Worm (Caenorhabditis elegans): Measurements from ENCODE around the gene cbp-1.

cbp-1 gene

ce11 chrIII:9779080-9779479 lies 12.8 kb downstream of the cbp-1 start:
- TF ChIP-seq unc-62 (GFP tag; optimal IDR thresholded peaks at IDR 0.05) = no peak

- TF ChIP-seq unc-62 (GFP tag; optimal IDR thresholded peaks at IDR 0.05) = no peak
Observed at ce11 chrIII:9780254-9780653, 13.9 kb downstream of the cbp-1 start, which contains the start of gene sqv-3. Gene sqv-3 (minus strand): TSS chrIII:9780354.

DNA sequence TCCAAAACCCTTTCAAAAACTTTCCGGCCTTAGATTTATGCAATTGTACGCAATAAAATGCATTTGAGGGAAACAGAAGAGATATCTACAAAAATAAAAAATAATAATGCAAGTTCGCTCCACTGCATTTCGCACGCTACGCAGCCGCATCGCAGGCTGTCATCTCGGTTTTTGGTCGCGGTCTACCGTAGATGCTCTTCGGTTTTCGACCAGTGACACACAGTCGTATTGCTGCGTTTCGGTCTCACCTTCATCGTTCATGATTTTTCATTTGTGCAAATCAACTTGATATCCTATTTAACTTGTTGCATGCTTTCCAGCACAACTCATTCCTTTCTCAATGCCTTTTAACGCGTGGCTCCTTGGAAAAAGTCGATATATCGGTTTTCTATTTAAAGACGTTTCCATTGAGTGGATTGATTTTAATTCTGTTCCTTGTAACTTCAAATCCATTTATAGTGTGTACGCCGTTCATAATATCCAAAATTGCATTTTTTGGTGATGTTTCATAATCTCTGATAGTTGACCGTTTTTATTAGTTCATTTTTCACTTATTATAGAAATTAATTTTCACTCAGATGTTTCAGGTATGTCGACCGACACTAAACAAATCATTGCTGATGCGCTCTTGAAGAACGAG lies 14.5 kb downstream of the cbp-1 start, which contains the start of gene vha-1:
Gene vha-1 (plus strand): TSS at position 590 of the 640 bp plus-strand sequence.
- no peak for TF ChIP-seq unc-62 (GFP tag; optimal IDR thresholded peaks at IDR 0.05)

ce11 chrIII:9782011-9782436 lies 15.7 kb downstream of the cbp-1 start, which contains the start of gene vha-2:
Gene vha-2 (plus strand): TSS chrIII:9782164.
- TF ChIP-seq unc-62 (GFP tag; optimal IDR thresholded peaks at IDR 0.05) = no peak

DNA sequence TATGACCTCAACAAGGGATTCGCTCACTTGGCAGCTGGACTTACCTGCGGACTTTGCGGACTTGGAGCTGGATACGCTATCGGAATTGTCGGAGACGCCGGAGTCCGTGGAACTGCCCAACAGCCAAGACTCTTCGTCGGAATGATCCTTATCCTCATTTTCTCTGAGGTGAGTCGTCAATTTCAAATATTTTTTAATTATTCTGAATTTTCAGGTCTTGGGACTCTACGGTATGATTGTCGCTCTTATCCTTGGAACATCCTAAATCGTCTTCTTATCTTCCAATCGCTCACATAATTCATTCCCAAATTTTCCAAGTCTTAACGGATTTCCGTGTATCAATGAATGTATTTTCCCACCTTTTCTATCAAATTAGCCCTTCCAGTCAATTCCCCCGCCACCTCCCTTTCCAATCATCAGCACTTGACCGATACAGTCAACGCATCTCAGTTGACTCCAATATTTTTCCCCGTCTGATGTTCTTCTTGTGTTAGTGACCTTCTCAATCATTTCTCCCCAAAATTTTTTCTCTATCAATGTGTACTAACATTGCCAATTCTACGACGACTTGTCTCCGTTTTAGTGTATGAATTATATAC lies 16.3 kb downstream of the cbp-1 start, which contains the start of gene R10E11.6:
Gene R10E11.6 (plus strand): TSS at position 524 of the 599 bp plus-strand sequence.
- no peak for TF ChIP-seq unc-62 (GFP tag; optimal IDR thresholded peaks at IDR 0.05)

DNA sequence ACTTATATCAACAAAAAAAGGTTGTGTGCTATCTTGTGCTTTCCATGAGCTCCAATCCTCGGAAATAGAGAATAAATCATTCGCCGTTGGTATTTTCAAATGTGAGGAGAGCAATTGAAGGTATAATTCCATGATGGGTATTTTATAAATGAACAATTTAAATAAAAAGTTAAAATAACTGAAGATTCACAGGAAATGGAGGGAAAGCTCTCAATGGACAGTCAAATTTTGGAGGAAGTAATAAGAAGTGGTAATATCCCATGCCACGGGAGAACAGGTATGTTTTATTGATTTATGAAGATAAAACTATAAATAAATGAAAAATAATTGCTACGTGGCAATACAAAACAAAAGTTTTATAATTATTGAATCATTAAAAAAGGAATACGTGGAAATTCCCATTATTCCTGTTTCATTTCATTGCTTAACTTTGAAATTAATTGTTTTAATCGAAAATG lies 16.9 kb downstream of the cbp-1 start:
- no peak for TF ChIP-seq unc-62 (GFP tag; optimal IDR thresholded peaks at IDR 0.05)

- TF ChIP-seq unc-62 (GFP tag; optimal IDR thresholded peaks at IDR 0.05) = no peak
Observed at ce11 chrIII:9786776-9787175, 20.5 kb downstream of the cbp-1 start.

DNA sequence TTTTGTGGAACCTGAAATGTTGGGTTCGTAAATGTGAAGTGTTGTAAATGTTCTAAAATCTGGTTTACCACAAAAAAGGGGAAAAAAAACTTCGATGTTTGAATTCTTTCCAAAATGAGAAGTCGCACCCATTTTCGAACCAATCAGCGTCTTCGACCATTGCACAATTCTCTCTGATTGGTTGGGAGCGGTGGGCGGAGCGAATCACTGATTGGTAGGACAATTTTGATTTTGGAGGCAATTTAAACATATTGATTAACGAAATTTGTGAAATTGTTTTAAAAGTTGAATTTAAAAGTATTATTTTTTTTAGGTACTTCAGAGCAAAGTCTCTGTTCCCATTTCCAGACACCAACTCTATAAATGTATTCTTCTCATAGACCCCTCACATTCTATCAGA lies 22.8 kb downstream of the cbp-1 start:
- TF ChIP-seq unc-62 (GFP tag; optimal IDR thresholded peaks at IDR 0.05) = no peak

- no peak for TF ChIP-seq unc-62 (GFP tag; optimal IDR thresholded peaks at IDR 0.05)
Observed at ce11 chrIII:9789607-9790073, 23.3 kb downstream of the cbp-1 start, which contains the start of gene R10E11.5. Gene R10E11.5 (minus strand): TSS chrIII:9789657.

- no peak for TF ChIP-seq unc-62 (GFP tag; optimal IDR thresholded peaks at IDR 0.05)
Observed at ce11 chrIII:9793592-9794417, 27.5 kb downstream of the cbp-1 start, which contains the start of the genes R10E11.9 and mcm-6. Gene R10E11.9 (minus strand): TSS chrIII:9793642. Gene mcm-6 (plus strand): TSS chrIII:9794367.

- TF ChIP-seq unc-62 (GFP tag; optimal IDR thresholded peaks at IDR 0.05) = no peak
Observed at ce11 chrIII:9796448-9796847, 30.1 kb downstream of the cbp-1 start, which contains the start of gene srxa-10. Gene srxa-10 (minus strand): TSS chrIII:9796548.

DNA sequence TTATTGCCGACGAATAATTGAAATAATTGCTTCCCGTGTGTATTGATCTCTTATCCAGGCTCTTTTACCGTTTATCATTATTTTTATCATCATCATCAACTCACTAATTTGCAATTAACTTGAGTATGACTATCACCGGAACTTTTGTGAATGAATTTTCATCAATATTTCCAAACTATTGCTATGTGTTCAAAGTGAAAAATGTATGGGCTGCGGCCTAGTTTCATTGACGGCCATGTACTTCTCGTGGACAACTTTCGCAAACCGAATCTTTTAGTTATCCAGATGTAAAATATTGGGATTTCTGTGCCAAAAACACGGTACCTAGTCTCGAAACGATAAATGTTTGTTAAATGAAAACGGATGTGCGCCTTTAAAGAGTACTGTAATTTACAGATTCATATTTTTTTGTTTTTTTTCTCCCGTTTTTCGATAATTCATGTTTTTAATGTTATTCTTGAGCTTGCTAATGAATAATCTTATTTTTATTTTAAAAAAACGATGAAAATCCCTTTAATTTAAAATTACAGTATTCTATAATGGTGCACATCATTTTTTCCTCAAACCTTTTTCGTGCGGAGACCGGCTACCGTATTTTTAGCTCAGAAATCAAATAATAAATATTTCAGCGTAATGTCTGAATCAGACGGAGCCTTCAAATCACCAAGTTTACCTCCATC lies 32.3 kb downstream of the cbp-1 start, which contains the start of gene ZK632.2:
Gene ZK632.2 (plus strand): TSS at position 630 of the 680 bp plus-strand sequence.
- TF ChIP-seq unc-62 (GFP tag; optimal IDR thresholded peaks at IDR 0.05) = no peak

- no peak for TF ChIP-seq unc-62 (GFP tag; optimal IDR thresholded peaks at IDR 0.05)
Observed at ce11 chrIII:9802045-9802444, 35.7 kb downstream of the cbp-1 start.

ce11 chrIII:9804997-9805610 lies 38.8 kb downstream of the cbp-1 start, which contains the start of gene riok-3:
Gene riok-3 (minus strand): TSS chrIII:9805011.
- no peak for TF ChIP-seq unc-62 (GFP tag; optimal IDR thresholded peaks at IDR 0.05)
